Fruit fly (Drosophila melanogaster): Measurements from ENCODE around the gene Mst36Fa.

Mst36Fa gene

DNA sequence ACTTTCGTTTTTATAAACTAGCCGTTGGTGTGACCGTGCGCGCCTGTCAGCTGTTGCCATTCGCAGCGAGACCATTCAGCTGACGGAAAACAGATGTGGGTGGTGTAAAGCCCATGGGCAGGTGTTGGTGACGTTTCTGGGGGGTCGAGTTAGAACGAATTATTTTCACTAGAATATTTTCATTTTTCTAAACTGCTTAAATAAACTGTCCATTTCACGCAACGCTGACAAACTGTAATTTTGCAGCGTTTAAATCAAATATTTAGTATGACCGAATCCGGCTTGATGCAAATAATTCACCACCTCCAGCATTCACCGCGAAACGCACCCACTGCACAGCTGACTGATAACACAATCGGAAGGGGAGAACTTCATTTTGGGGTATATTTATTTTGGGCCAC lies 18.6 kb upstream of the Mst36Fa start, which contains the start of the genes CG10383 and CG10338 (continued):
- TF ChIP-seq Pdp1 (GFP tag; optimal IDR thresholded peaks at IDR 0.05) (peak; percentile 86 to 89), CG15073 (GFP tag; optimal IDR thresholded peaks at IDR 0.05) (no peak), CG3838 (GFP tag; optimal IDR thresholded peaks at IDR 0.05) (peak; percentile 65), croc (GFP tag; conservative IDR thresholded peaks at IDR 0.05) (peak; percentile 66), ab (GFP tag; optimal IDR thresholded peaks at IDR 0.05) (peak; percentile 15), trem (tag; optimal IDR thresholded peaks at IDR 0.05) (peak; percentile 84), CG6854 (GFP tag; optimal IDR thresholded peaks at IDR 0.05) (peak; percentile 56), usp (GFP tag; optimal IDR thresholded peaks at IDR 0.05) (no peak), eyg (GFP tag; optimal IDR thresholded peaks at IDR 0.05) (peak; percentile 88), schlank (tag; optimal IDR thresholded peaks at IDR 0.05) (peak; percentile 72), insv (GFP tag; optimal IDR thresholded peaks at IDR 0.05) (peak in 1 of 2 experiments; percentile 43), ash1 (GFP tag; optimal IDR thresholded peaks at IDR 0.05) (no peak), D19A (tag; optimal IDR thresholded peaks at IDR 0.05) (peak; percentile 51), gce (GFP tag; IDR thresholded peaks at IDR 0.05) (peak; percentile 53; the same call in 1 of the 3 replicates), scrt (GFP tag; optimal IDR thresholded peaks at IDR 0.05) (peak; percentile 72), mam (GFP tag; optimal IDR thresholded peaks at IDR 0.05) (peak; percentile 94), lilli (GFP tag; optimal IDR thresholded peaks at IDR 0.05) (peak; percentile 95), dmrt11E (tag; optimal IDR thresholded peaks at IDR 0.05) (peak; percentile 57), CG7786 (GFP tag; optimal IDR thresholded peaks at IDR 0.05) (peak; percentile 90), pnt (GFP tag; optimal IDR thresholded peaks at IDR 0.05) (peak; percentile 87), Dad (GFP tag; optimal IDR thresholded peaks at IDR 0.05) (peak; percentile 89), Awh (GFP tag; IDR thresholded peaks at IDR 0.05) (peak; percentile 91), peb (GFP tag; IDR thresholded peaks at IDR 0.05) (peak; percentile 77), CG5953 (GFP tag; IDR thresholded peaks at IDR 0.05) (peak; percentile 73), fd64A (GFP tag; optimal IDR thresholded peaks at IDR 0.05) (peak; percentile 22), CG8089 (GFP tag; optimal IDR thresholded peaks at IDR 0.05) (peak; percentile 82), pho (GFP tag; optimal IDR thresholded peaks at IDR 0.05) (peak; percentile 87), Tbp (GFP tag; optimal IDR thresholded peaks at IDR 0.05) (no peak), CG18764 (GFP tag; optimal IDR thresholded peaks at IDR 0.05) (peak; percentile 62), Nf-YA (GFP tag; IDR thresholded peaks at IDR 0.05) (peak; percentile 79), nerfin-2 (GFP tag; IDR thresholded peaks at IDR 0.05; ENCODE audit: partially characterized antibody) (no peak), pb (GFP tag; optimal IDR thresholded peaks at IDR 0.05) (peak; percentile 73), tio (GFP tag; optimal IDR thresholded peaks at IDR 0.05) (peak; percentile 74), bcd (GFP tag; optimal IDR thresholded peaks at IDR 0.05) (peak; percentile 83), CG4424 (GFP tag; optimal IDR thresholded peaks at IDR 0.05) (peak; percentile 84), ftz-f1 (GFP tag; optimal IDR thresholded peaks at IDR 0.05) (peak; percentile 66), CG4730 (GFP tag; IDR thresholded peaks at IDR 0.05) (peak; percentile 86), NK7.1 (GFP tag; optimal IDR thresholded peaks at IDR 0.05) (peak; percentile 73), ranshi (GFP tag; IDR thresholded peaks at IDR 0.05) (peak; percentile 90), toy (GFP tag; IDR thresholded peaks at IDR 0.05) (peak; percentile 76), chif (GFP tag; optimal IDR thresholded peaks at IDR 0.05) (peak; percentile 78 to 88), CG18599 (GFP tag; optimal IDR thresholded peaks at IDR 0.05) (peak; percentile 92), CG1647 (GFP tag; optimal IDR thresholded peaks at IDR 0.05) (peak; percentile 76), slp2 (GFP tag; optimal IDR thresholded peaks at IDR 0.05) (peak; percentile 85), Aef1 (GFP tag; IDR thresholded peaks at IDR 0.05) (peak; percentile 91), ci (GFP tag; IDR thresholded peaks at IDR 0.05) (peak; percentile 97), Dbx (GFP tag; IDR thresholded peaks at IDR 0.05) (peak; percentile 92), hb (GFP tag; IDR thresholded peaks at IDR 0.05; ENCODE audit: partially characterized antibody) (no peak), pum (GFP tag; optimal IDR thresholded peaks at IDR 0.05) (peak; percentile 91), CG6765 (GFP tag; optimal IDR thresholded peaks at IDR 0.05) (peak; percentile 27), CG1529 (GFP tag; optimal IDR thresholded peaks at IDR 0.05) (peak; percentile 28), pfk (GFP tag; optimal IDR thresholded peaks at IDR 0.05) (no peak)

Data from whole organism, embryonic.